Fruit fly (Drosophila melanogaster) whole organism, embryonic: Measurements from ENCODE around the gene jhamt.

Experiments
- Ada2b ChIP-seq: fragments of 200-800 bp; sonication (Bioruptor generic); IDR thresholded peaks from 2 replicates; pipeline ENCODE4 v1.3.6; 2022; ENCODE audit warnings: missing biosample characterization, missing genetic modification characterization
- Adf1 ChIP-seq: fragments of 200-800 bp; sonication (Bioruptor generic); IDR thresholded peaks from 2 replicates; pipeline ENCODE4 v1.3.6; 2022; ENCODE audit warnings: missing biosample characterization, missing genetic modification characterization
- Awh ChIP-seq: fragments of 200-800 bp; sonication (Bioruptor generic); IDR thresholded peaks from 2 replicates; pipeline ENCODE4, ENCODE4 v1.3.6; 2022; ENCODE audit warnings: missing biosample characterization, missing genetic modification characterization
- B-H1 ChIP-seq: fragments of 200-800 bp; sonication (Bioruptor generic); IDR thresholded peaks from 3 replicates; pipeline ENCODE4 v1.3.6; 2022; ENCODE audit warnings: missing biosample characterization, missing genetic modification characterization
- CG14965 ChIP-seq: fragments of 200-800 bp; sonication (Bioruptor generic); optimal IDR thresholded peaks from 2 replicates; lab custom pipeline; 2016; ENCODE audit warnings: missing biosample characterization, missing genetic modification characterization, borderline replicate concordance
- CG18599 ChIP-seq: fragments of 200-800 bp; sonication (Bioruptor generic); optimal IDR thresholded peaks from 3 replicates; lab custom pipeline; 2017; ENCODE audit warnings: missing biosample characterization, missing genetic modification characterization, mild to moderate bottlenecking, moderate library complexity, missing genetic modification reagents
- CG2199 ChIP-seq: fragments of 200-800 bp; sonication (Bioruptor generic); IDR thresholded peaks from 3 replicates; pipeline ENCODE4 v1.3.6; 2022; ENCODE audit warnings: missing biosample characterization, missing genetic modification characterization
- CG4617 ChIP-seq: fragments of 200-800 bp; sonication (Bioruptor generic); optimal IDR thresholded peaks from 3 replicates; lab custom pipeline; 2016; ENCODE audit warnings: missing biosample characterization, missing genetic modification characterization, borderline replicate concordance
- CG4730 ChIP-seq: fragments of 200-800 bp; sonication (Bioruptor generic); IDR thresholded peaks from 2 replicates; pipeline ENCODE4 v1.3.6; 2022; ENCODE audit warnings: missing biosample characterization, missing genetic modification characterization
- CG5180 ChIP-seq: fragments of 200-800 bp; sonication (Bioruptor generic); optimal IDR thresholded peaks from 3 replicates; lab custom pipeline; 2017; ENCODE audit warnings: missing biosample characterization, missing genetic modification characterization, mild to moderate bottlenecking, moderate library complexity, missing genetic modification reagents
- CG8281 ChIP-seq: fragments of 200-800 bp; sonication (Bioruptor generic); optimal IDR thresholded peaks from 2 replicates; lab custom pipeline; 2018; ENCODE audit warnings: missing biosample characterization, mild to moderate bottlenecking, missing genetic modification characterization, moderate library complexity
- CG8290 ChIP-seq, 3 experiments: fragments of 200-800 bp; sonication (Bioruptor generic); optimal IDR thresholded peaks; 2 replicates each; lab custom pipeline; 2016 to 2019; ENCODE audit warnings: missing biosample characterization in 3 of 3, missing genetic modification characterization in 3 of 3, mild to moderate bottlenecking in 2 of 3, moderate library complexity in 1 of 3
- CG9609 ChIP-seq: fragments of 200-800 bp; sonication (Bioruptor generic); optimal IDR thresholded peaks from 3 replicates; lab custom pipeline; 2016; ENCODE audit warnings: missing biosample characterization, missing genetic modification characterization
- CG9876 ChIP-seq: fragments of 200-800 bp; sonication (Bioruptor generic); optimal IDR thresholded peaks from 2 replicates; lab custom pipeline; 2016; ENCODE audit warnings: missing biosample characterization, missing genetic modification characterization
- CoRest ChIP-seq: fragments of 200-800 bp; sonication (Bioruptor generic); optimal IDR thresholded peaks from 3 replicates; lab custom pipeline; 2018; ENCODE audit warnings: missing biosample characterization, mild to moderate bottlenecking, missing genetic modification characterization, moderate library complexity
- Drgx ChIP-seq: fragments of 200-800 bp; sonication (Bioruptor generic); IDR thresholded peaks from 2 replicates; pipeline ENCODE4 v1.3.6; 2022; ENCODE audit warnings: missing biosample characterization, missing genetic modification characterization
- Ets65A ChIP-seq: fragments of 200-800 bp; sonication (Bioruptor generic); peaks from one replicate; lab custom pipeline; 2016; ENCODE audit warnings: missing biosample characterization, missing genetic modification characterization
- GATAe ChIP-seq: fragments of 200-800 bp; sonication (Bioruptor generic); conservative IDR thresholded peaks from 2 replicates; pipeline ENCODE4 v1.3.6; 2022; ENCODE audit warnings: missing biosample characterization, missing genetic modification characterization
- HLH3B ChIP-seq: fragments of 200-800 bp; sonication (Bioruptor generic); IDR thresholded peaks from 2 replicates; pipeline ENCODE4 v1.3.6; 2022; ENCODE audit warnings: missing biosample characterization, missing genetic modification characterization
- Hr78 ChIP-seq, 2 experiments: fragments of 200-800 bp in 1 of 2; fragments of >200 bp in 1 of 2; sonication (Bioruptor generic) in 1 of 2; optimal IDR thresholded peaks; 2 replicates each; lab custom pipeline; 2017 to 2019; ENCODE audit warnings: missing biosample characterization in 2 of 2, missing genetic modification characterization in 2 of 2, mild to moderate bottlenecking in 1 of 2, moderate library complexity in 1 of 2
- Hsf ChIP-seq: fragments of 200-800 bp; sonication (Bioruptor generic); optimal IDR thresholded peaks from 3 replicates; lab custom pipeline; 2016; ENCODE audit warnings: missing biosample characterization, missing genetic modification characterization
- Med ChIP-seq: fragments of 200-800 bp; sonication (Bioruptor generic); peaks from one replicate; lab custom pipeline; 2016; ENCODE audit warnings: missing biosample characterization, missing genetic modification characterization, mild to moderate bottlenecking, inconsistent platforms, moderate library complexity
- Oli ChIP-seq: fragments of 200-800 bp; sonication (Bioruptor generic); optimal IDR thresholded peaks from 2 replicates; lab custom pipeline; 2018; ENCODE audit warnings: missing biosample characterization, mild to moderate bottlenecking, missing genetic modification characterization, moderate library complexity
- Scr ChIP-seq: fragments of 200-800 bp; sonication (Bioruptor generic); IDR thresholded peaks from 2 replicates; pipeline ENCODE4 v1.3.6; 2022; ENCODE audit warnings: missing biosample characterization, missing genetic modification characterization; ENCODE audit not compliant: partially characterized antibody
- Sox102F ChIP-seq: fragments of 200-800 bp; sonication (Bioruptor generic); optimal IDR thresholded peaks from 2 replicates; lab custom pipeline; 2018; ENCODE audit warnings: missing biosample characterization, mild to moderate bottlenecking, missing genetic modification characterization, moderate library complexity
- Tbp ChIP-seq: fragments of >200 bp; optimal IDR thresholded peaks from 2 replicates; lab custom pipeline; 2018; ENCODE audit warnings: missing biosample characterization, missing genetic modification characterization
- bowl ChIP-seq: fragments of 200-800 bp; sonication (Bioruptor generic); IDR thresholded peaks from 2 replicates; pipeline ENCODE4 v1.3.6; 2022; ENCODE audit warnings: missing biosample characterization, missing genetic modification characterization
- bsh ChIP-seq, 2 experiments: fragments of 200-800 bp; sonication (Bioruptor generic); optimal IDR thresholded peaks; 2 replicates each; lab custom pipeline; 2017 to 2018; ENCODE audit warnings: mild to moderate bottlenecking in 2 of 2, missing biosample characterization in 2 of 2, missing genetic modification characterization in 2 of 2, moderate library complexity in 1 of 2
- chinmo ChIP-seq: fragments of 200-800 bp; sonication (Bioruptor generic); IDR thresholded peaks from 4 replicates; pipeline ENCODE4 v1.3.6; 2022; ENCODE audit warnings: missing biosample characterization, missing genetic modification characterization; ENCODE audit not compliant: partially characterized antibody
- chn ChIP-seq: fragments of 200-800 bp; sonication (Bioruptor generic); optimal IDR thresholded peaks from 2 replicates; lab custom pipeline; 2016; ENCODE audit warnings: missing biosample characterization, missing genetic modification characterization
- ci ChIP-seq: fragments of 200-800 bp; sonication (Bioruptor generic); IDR thresholded peaks from 3 replicates; pipeline ENCODE4 v1.3.6; 2022; ENCODE audit warnings: missing biosample characterization, missing genetic modification characterization
- crol ChIP-seq: fragments of 200-800 bp; sonication (Bioruptor generic); IDR thresholded peaks from 2 replicates; pipeline ENCODE4 v1.3.6; 2022; ENCODE audit warnings: missing biosample characterization, missing genetic modification characterization
- danr ChIP-seq: fragments of 200-800 bp; sonication (Bioruptor generic); IDR thresholded peaks from 2 replicates; pipeline ENCODE4 v1.3.6; 2022; ENCODE audit warnings: missing biosample characterization, missing genetic modification characterization
- ken ChIP-seq: fragments of 200-800 bp; sonication (Bioruptor generic); IDR thresholded peaks from 3 replicates; pipeline ENCODE4 v1.3.6; 2022; ENCODE audit warnings: missing biosample characterization, missing genetic modification characterization
- klu ChIP-seq: fragments of 200-800 bp; sonication (Bioruptor generic); IDR thresholded peaks from 2 replicates; pipeline ENCODE4 v1.3.6; 2022; ENCODE audit warnings: missing biosample characterization, missing genetic modification characterization
- knrl ChIP-seq: fragments of 200-800 bp; sonication (Bioruptor generic); IDR thresholded peaks from 3 replicates; pipeline ENCODE4 v1.3.6; 2022; ENCODE audit warnings: missing biosample characterization, missing genetic modification characterization; ENCODE audit not compliant: partially characterized antibody
- lab ChIP-seq: fragments of 200-800 bp; sonication (Bioruptor generic); optimal IDR thresholded peaks from 3 replicates; lab custom pipeline; 2017; ENCODE audit warnings: missing biosample characterization, missing genetic modification characterization, mild to moderate bottlenecking, moderate library complexity, missing genetic modification reagents
- mld ChIP-seq: fragments of 200-800 bp; sonication (Bioruptor generic); IDR thresholded peaks from 3 replicates; pipeline ENCODE4 v1.3.6; 2022; ENCODE audit warnings: missing biosample characterization, missing genetic modification characterization; ENCODE audit not compliant: partially characterized antibody
- pfk ChIP-seq: fragments of 200-800 bp; sonication (Bioruptor generic); optimal IDR thresholded peaks from 2 replicates; lab custom pipeline; 2018; ENCODE audit warnings: missing biosample characterization, mild to moderate bottlenecking, missing genetic modification characterization, moderate library complexity
- ranshi ChIP-seq: fragments of 200-800 bp; sonication (Bioruptor generic); IDR thresholded peaks from 2 replicates; pipeline ENCODE4 v1.3.6; 2022; ENCODE audit warnings: missing biosample characterization, missing genetic modification characterization
- seq ChIP-seq: fragments of 200-800 bp; sonication (Bioruptor generic); IDR thresholded peaks from 2 replicates; pipeline ENCODE4 v1.3.6; 2022; ENCODE audit warnings: missing biosample characterization, missing genetic modification characterization
- slbo ChIP-seq: fragments of 200-800 bp; sonication (Bioruptor generic); IDR thresholded peaks from 2 replicates; pipeline ENCODE4 v1.3.6; 2022; ENCODE audit warnings: missing biosample characterization, missing genetic modification characterization
- sr ChIP-seq: fragments of 200-800 bp; sonication (Bioruptor generic); IDR thresholded peaks from 3 replicates; pipeline ENCODE4 v1.3.6; 2022; ENCODE audit warnings: missing biosample characterization, missing genetic modification characterization
- tap ChIP-seq: fragments of 200-800 bp; optimal IDR thresholded peaks from 3 replicates; lab custom pipeline; 2019; ENCODE audit warnings: missing biosample characterization, mild to moderate bottlenecking, missing genetic modification characterization, moderate library complexity
- wek ChIP-seq: fragments of 200-800 bp; sonication (Bioruptor generic); optimal IDR thresholded peaks from 3 replicates; lab custom pipeline; 2018; ENCODE audit warnings: missing biosample characterization, mild to moderate bottlenecking, missing genetic modification characterization, moderate library complexity

jhamt gene

DNA sequence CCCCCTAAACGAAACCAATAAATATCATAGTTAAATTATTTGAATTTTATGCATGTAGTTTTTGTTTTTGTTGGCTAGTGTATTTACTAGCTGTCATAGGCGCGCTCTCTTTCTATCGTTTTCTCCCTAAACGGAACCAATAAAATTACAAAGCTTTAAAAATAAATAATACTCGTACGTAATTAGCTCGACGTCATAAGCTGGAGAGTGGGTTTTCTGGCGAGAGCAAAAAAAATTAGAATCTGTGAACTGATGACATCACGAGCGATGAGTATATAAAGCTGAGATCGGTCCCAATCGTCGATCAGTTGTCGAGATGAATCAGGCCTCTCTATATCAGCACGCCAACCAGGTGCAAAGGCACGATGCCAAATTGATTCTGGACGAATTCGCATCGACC is at the start of gene jhamt:
jhamt (plus strand) TSS at position 301 of the 400 bp plus-strand sequence.
- TF ChIP-seq wek (GFP tag; lab: Kevin White, UChicago), result no peak
- TF ChIP-seq tap, result no peak
- TF ChIP-seq knrl (GFP tag; lab: Robert Waterston, UW), result no peak
- no peak for TF ChIP-seq B-H1
- TF ChIP-seq Tbp, result no peak
- no peak for TF ChIP-seq CG9609 (GFP tag; lab: Kevin White, UChicago)
- TF ChIP-seq CG4730 (GFP tag; lab: Robert Waterston, UW), result no peak
- TF ChIP-seq Oli, result no peak
- TF ChIP-seq CG5180, result no peak
- no peak for TF ChIP-seq CG9876 (GFP tag; lab: Kevin White, UChicago)
- no peak for TF ChIP-seq CG8281 (tag; lab: Kevin White, UChicago)
- TF ChIP-seq Hsf (GFP tag; lab: Kevin White, UChicago), result no peak
- no peak for TF ChIP-seq ken (GFP tag; lab: Robert Waterston, UW)
- no peak for TF ChIP-seq Hr78 (GFP tag; optimal IDR thresholded peaks at IDR 0.05; lab: Kevin White, UChicago)
- TF ChIP-seq chn (GFP tag; lab: Kevin White, UChicago), result no peak
- TF ChIP-seq CG8290 (GFP tag; optimal IDR thresholded peaks at IDR 0.05; lab: Kevin White, UChicago), result no peak
- no peak for TF ChIP-seq CG8290 (tag; optimal IDR thresholded peaks at IDR 0.05; lab: Kevin White, UChicago)
- no peak for TF ChIP-seq Ada2b (GFP tag; lab: Robert Waterston, UW)

- TF ChIP-seq klu (no peak), Med (GFP tag; lab: Kevin White, UChicago) (peak; percentile 64), chinmo (GFP tag; lab: Robert Waterston, UW) (0 out of 4 replicates have a peak, but pooled peaks have one; percentile 17), CG18599 (no peak), Scr (GFP tag; lab: Robert Waterston, UW) (no peak), mld (GFP tag; lab: Robert Waterston, UW) (no peak), danr (GFP tag; lab: Robert Waterston, UW) (no peak), CG4617 (GFP tag; lab: Kevin White, UChicago) (no peak), bowl (GFP tag; lab: Robert Waterston, UW) (no peak), CoRest (tag; lab: Kevin White, UChicago) (no peak), pfk (no peak), ranshi (GFP tag; lab: Robert Waterston, UW) (no peak), CG2199 (0 out of 3 replicates have a peak, but pooled peaks have one; percentile 50)
These were observed 49.3 kb upstream of the jhamt start for dm6 chr2L:16316410-16316809.

DNA sequence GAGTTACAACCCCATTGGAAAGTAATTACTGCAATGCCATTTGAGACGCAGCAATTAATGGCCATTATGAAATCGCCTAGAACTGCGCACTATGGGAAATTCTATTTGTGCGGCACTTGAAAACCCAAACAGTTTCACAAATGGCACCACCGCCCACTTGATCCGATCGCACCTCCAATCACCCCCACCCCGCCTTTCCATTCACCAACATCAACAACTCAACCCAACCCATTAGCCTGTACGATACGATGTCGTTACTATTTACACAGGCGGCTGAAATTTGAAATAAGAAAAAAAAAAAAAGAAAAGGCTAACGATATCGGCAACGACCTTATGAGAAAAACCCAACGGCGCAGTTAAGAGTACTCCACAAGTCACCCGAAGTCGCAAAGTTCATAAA is 48.6 kb upstream of the jhamt start:
- no peak for TF ChIP-seq CG4617 (GFP tag; lab: Kevin White, UChicago)
- TF ChIP-seq bsh (GFP tag; optimal IDR thresholded peaks at IDR 0.05; lab: Kevin White, UChicago), result no peak
- TF ChIP-seq slbo (GFP tag; lab: Robert Waterston, UW), result no peak
- 0 out of 3 replicates have a peak, but pooled peaks have one; percentile 23 for TF ChIP-seq ci (GFP tag; lab: Robert Waterston, UW)
- no peak for TF ChIP-seq Sox102F
- no peak for TF ChIP-seq CG14965 (GFP tag; lab: Kevin White, UChicago)
- no peak for TF ChIP-seq Awh (GFP tag; lab: Robert Waterston, UW)
- TF ChIP-seq sr (GFP tag; lab: Robert Waterston, UW), result 0 out of 3 replicates have a peak, but pooled peaks have one; percentile 25
- TF ChIP-seq Ets65A (GFP tag; lab: Kevin White, UChicago), result peak; percentile 17
- TF ChIP-seq HLH3B (GFP tag; lab: Robert Waterston, UW), result 0 out of 2 replicates have a peak, but pooled peaks have one; percentile 16
- TF ChIP-seq seq (GFP tag; lab: Robert Waterston, UW), result 0 out of 2 replicates have a peak, but pooled peaks have one; percentile 18
- TF ChIP-seq Drgx (GFP tag; lab: Robert Waterston, UW), result no peak
- peak; percentile 1 for TF ChIP-seq lab (GFP tag; lab: Kevin White, UChicago)
- no peak for TF ChIP-seq GATAe (GFP tag; lab: Robert Waterston, UW)
- TF ChIP-seq Med (GFP tag; lab: Kevin White, UChicago), result peak; percentile 52
- TF ChIP-seq Adf1, result no peak
- 0 out of 2 replicates have a peak, but pooled peaks have one; percentile 50 for TF ChIP-seq crol (GFP tag; lab: Robert Waterston, UW)
